Worm (Caenorhabditis elegans): Measurements from ENCODE around the gene lgg-1.

lgg-1 gene

DNA sequence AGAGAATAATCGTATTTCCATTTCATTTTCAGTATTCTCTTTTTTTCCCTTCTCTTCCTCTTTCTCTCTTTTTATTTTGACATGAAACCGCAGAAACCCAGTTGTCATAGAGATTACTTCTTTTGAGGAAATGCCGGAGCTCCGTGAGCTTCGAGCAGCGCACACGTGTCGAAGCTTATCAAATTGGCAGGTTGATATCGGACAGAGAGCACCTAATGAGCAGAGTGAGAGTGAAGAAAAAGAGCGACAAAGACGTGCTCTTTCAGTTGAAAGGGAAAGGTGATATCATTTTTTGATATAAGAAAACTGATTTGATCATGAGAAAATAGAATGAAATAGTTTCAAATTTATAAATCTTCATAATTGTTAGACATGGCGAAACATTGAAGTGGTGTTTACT lies 12.2 kb downstream of the lgg-1 start, which contains the start of gene C32D5.14:
TSS of gene C32D5.14 (plus strand) at position 131 of the 400 bp plus-strand sequence.
- TF ChIP-seq unc-62 (GFP tag; optimal IDR thresholded peaks at IDR 0.05): no peak

DNA sequence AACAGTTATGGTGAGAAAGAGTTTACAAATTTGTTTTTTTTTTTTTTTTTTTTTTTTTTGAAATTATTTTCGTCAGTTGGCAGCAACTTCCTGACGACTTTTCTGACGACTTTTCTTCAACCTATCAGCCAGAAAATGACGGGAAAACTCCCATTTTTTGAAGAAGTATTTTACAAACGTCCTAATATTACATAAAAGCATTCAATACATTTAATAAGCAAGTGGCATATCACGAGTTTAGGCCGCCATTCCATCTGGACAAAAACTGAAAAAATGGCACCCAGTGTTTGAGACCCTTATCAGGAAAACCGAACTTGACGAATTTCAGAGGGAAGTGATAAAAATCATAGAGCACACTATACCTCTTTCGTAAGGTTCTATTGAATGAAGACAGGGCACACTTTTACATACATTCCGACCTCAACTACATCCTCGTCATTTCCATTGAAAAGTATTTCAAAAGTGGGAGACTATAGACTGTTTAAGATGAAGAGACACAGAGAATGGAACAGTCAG lies 12.7 kb downstream of the lgg-1 start:
- no peak for TF ChIP-seq unc-62 (GFP tag; optimal IDR thresholded peaks at IDR 0.05)

DNA sequence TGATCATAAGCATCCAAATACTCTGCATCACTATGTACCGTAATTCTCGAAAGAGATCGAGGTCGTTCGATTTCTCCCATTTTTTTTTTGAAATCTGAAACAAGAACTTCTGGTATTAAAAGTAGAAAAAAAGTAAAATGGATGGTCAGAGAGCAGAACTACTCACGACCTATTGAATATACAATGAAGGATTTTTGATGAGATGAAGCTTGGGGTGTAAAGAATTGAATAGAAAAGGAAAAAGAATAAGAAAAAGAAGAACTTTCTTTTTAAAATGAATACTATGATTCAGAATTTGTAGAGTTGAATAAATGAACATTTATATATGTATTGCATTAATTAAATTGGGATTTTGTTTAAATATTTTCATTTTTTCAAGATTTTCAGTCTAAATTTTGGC lies 13.6 kb downstream of the lgg-1 start, which contains the start of gene ttc-39B:
TSS of gene ttc-39B (minus strand) at position 101 of the 400 bp plus-strand sequence.
- no peak for TF ChIP-seq unc-62 (GFP tag; optimal IDR thresholded peaks at IDR 0.05)

DNA sequence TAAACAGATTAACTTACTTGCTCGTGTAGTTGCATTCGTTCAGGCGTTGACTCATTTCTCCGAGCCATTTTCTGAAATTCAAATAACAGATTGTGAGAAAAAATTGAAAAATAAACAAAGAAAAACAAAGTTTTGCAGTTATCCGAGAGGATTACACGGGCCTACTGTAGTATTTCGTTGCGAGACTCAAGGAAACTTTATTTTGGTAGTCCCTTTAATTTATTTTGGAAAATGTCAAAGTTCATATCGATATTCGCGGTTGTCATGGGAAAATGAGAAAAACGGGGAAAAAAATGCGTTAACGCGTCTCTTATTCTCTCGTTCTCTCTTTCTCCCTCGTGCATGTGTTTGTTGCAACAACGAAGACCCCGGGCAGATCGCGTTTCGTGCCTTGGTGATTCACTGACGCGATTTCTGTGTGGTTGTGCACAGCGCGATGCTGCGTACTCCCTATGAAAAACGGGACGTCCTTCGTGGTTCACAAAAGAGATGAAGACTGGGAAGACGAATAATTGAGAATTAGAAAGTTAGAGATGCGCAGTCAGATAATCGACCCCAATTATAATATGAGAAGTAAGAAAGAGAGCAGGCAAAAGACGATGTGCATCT lies 16.2 kb downstream of the lgg-1 start, which contains the start of gene set-4:
TSS of gene set-4 (minus strand) at position 120 of the 609 bp plus-strand sequence.
- TF ChIP-seq unc-62 (GFP tag; optimal IDR thresholded peaks at IDR 0.05): no peak

DNA sequence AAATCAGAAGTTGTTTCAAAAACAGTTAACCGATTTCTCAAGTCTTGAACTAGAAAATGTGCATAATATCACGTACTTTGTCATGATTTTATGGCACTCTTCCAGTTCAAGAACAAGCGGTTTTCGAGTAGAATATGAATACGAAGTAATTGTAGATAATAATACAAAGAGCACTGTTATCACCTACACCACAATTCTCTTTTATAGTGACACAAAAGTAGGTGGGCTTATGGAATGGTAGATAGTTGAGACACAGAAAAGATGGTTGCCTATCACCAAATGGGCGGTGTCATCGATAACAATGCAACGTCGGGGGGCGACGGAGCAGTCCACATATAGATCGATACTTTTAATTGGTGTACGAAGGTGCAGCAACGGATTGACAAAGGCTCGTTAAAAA lies 18.8 kb downstream of the lgg-1 start:
- no peak for TF ChIP-seq unc-62 (GFP tag; optimal IDR thresholded peaks at IDR 0.05)

DNA sequence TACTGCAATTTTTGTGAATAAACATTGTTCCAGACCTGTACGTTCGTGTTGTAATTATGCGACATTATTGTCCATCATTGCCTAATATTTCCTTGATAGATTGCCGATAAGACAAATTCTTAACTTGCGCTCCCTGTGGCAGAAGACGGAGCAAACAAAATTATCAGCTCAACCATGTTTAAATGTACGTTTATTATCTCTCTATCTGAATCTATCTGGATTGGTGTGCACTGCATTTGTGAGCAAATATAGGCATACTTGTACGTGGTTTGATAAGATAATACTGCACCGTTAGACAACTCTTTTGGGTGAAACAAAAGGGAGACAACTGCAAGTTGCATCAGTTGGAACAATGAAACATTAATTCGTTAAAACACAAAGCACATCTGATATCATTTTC lies 20.2 kb downstream of the lgg-1 start:
- no peak for TF ChIP-seq unc-62 (GFP tag; optimal IDR thresholded peaks at IDR 0.05)

DNA sequence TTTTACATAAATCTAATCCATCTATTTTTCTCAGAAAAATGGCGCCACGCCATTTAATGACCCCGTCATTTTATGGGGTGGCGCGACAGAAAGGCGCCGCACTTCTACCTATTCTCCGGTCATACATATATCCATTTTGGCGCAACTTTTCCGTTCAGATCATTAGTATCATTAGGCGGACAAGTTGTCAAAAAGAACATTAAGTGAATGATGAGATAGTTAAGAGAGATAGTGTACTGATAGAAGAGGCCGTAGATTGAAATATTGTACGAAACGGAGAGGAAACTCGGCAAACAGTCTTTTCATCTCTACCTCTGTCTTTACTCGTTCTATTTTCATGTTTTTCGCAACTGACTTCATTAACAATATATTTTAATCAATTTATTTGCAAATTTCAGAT lies 23.4 kb downstream of the lgg-1 start, which contains the start of gene sma-6:
TSS of gene sma-6 (plus strand) at position 399 of the 400 bp plus-strand sequence.
- TF ChIP-seq unc-62 (GFP tag; optimal IDR thresholded peaks at IDR 0.05): no peak

DNA sequence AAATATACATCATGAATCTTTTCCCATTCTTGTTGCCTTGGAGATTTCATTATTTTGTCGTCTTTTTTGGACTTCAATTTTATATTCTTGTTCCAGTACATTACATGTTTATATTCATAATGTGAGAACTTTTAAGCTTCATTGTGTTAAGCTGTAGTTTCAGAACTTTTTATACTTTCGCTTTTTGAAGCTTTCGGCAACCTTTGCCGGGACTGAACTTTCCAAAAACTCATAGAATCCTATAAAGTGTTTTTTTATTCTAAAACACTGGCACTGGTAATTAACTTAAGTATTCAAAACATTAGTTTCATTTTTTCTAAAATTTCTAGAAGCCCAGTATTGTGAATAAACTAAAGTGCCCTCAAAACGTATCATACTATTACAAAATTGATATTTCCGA lies 24.5 kb downstream of the lgg-1 start, which contains the start of gene C32D5.4:
TSS of gene C32D5.4 (minus strand) at position 101 of the 400 bp plus-strand sequence.
- no peak for TF ChIP-seq unc-62 (GFP tag; optimal IDR thresholded peaks at IDR 0.05)

DNA sequence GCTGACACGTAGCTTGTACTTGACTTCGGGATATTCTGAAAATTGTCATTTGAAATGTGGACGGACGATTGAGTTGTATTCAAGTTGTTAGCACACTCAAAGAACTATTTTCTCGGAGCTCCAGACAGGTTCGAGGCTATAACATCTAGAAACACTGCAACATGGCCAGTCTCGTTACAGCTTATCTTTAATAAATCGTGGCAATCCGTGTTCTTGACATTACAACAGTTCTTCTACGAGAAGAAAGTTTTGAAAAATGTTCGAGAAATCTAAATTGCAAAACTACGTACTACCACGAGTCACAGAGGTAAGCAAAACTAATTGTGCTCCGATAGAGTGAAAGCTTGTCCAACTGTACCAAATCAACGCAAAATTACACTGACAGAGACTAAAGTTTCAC lies 25.4 kb downstream of the lgg-1 start:
- no peak for TF ChIP-seq unc-62 (GFP tag; optimal IDR thresholded peaks at IDR 0.05)

DNA sequence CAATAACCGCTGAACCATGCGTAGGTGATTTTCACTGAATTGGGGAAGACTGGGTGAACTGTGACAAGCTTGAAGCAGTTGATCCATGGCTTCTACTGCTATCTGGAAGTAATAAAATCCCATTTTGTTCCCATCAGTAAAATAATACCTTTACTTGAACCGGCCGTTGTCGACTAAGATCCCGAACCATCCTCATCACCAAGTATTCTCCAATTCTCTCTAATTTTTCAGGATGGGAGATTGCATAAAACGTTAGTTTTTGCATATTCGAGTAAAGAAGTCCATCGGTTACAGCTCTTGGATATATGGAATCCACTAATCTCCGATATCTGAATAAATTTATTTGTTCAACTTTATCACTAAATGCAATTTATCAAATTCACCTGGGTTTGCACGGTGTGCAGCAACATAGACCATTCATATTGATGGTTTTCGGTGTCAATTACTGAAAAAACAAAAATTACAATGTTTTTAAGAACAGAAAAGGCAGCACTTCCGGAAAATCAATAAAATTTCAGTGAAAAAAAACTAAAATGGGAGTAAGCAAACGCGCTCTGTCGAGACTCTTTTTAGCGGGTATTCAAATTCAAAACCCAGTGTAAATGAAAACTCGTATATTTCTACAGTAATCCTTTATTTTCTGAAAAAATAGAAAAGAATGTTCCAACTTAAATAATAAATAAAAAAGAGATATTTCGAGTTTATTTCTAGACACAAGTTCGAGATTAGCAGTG lies 26.7 kb downstream of the lgg-1 start, which contains the start of gene efr-3:
TSS of gene efr-3 (minus strand) at position 505 of the 734 bp plus-strand sequence.
- no peak for TF ChIP-seq unc-62 (GFP tag; optimal IDR thresholded peaks at IDR 0.05)

DNA sequence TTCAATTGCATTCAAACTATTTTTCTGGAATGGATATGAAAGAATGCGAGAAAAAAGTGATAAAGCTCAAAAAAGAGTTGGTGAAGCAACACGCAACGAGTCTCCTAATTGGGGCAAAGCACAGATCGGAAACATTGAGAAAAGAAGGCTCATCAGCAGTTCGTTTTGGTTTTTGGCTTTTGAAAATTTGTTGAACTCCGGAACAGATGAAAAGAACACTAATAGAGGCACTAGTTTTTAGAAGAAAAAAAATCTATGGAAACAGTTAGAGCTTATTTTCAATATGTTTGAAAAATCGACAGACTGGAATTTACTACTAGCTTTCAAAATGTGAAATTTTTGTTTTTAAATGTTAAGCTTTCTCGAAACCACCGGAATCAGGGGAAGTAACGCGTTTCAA lies 35.6 kb downstream of the lgg-1 start:
- no peak for TF ChIP-seq unc-62 (GFP tag; optimal IDR thresholded peaks at IDR 0.05)

DNA sequence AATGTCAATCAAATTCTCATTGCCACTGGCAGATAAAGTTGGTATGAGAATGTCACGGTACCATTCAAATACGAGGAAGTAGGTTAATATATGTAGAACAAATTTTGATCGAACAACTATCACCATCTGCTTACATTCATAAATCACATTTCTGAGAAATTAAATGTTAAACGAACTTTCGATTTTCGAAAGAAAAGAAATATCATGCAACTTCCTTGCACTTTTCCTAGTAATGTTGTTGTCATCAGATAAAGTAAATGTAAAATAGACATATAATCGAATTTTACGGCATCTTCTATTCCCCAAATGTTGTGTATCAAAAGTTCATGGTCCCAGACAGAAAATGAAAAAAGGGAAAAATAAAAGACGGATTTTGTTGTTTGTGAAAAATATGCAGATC lies 36.1 kb downstream of the lgg-1 start:
- no peak for TF ChIP-seq unc-62 (GFP tag; optimal IDR thresholded peaks at IDR 0.05)

DNA sequence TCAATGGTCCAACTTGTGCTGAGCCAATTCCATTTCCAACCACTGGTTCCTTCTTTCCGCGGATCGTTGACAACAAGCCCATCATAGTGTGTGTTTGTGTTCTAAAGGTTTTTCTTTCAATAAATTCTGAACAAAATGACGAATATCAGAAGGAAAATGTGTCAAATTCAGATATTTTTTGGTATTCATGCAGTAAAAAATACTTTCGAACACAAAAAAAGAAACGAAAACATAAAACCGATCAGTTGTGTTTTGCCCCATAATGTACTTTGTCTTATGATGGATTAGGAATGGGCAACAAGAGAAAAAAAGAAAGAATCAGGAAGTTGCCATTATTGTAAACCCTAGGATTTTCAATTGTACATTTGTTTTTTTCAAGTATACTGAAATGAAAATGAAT lies 38.3 kb downstream of the lgg-1 start, which contains the start of gene glb-10:
TSS of gene glb-10 (minus strand) at position 101 of the 400 bp plus-strand sequence.
- no peak for TF ChIP-seq unc-62 (GFP tag; optimal IDR thresholded peaks at IDR 0.05)

DNA sequence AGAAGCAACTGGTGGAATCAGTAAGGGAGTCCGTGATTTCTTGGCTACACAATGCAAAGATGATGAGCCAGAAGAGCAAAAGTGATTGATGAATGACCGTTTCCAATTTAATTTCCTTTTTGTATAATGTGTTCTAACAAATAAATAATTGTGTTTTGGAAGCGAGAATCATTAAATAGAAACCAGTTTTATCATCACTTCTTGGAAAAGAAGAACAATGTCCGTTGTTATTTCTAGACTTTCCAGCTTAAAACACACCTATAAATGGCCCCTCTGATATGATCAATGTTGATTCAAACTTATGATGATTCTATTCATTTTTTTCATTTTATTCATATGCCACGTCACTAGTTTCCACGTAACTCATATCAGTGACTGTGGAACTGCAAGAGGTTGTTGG lies 41.4 kb downstream of the lgg-1 start, which contains the start of gene C29F5.8:
TSS of gene C29F5.8 (plus strand) at position 301 of the 400 bp plus-strand sequence.
- TF ChIP-seq unc-62 (GFP tag; optimal IDR thresholded peaks at IDR 0.05): no peak

DNA sequence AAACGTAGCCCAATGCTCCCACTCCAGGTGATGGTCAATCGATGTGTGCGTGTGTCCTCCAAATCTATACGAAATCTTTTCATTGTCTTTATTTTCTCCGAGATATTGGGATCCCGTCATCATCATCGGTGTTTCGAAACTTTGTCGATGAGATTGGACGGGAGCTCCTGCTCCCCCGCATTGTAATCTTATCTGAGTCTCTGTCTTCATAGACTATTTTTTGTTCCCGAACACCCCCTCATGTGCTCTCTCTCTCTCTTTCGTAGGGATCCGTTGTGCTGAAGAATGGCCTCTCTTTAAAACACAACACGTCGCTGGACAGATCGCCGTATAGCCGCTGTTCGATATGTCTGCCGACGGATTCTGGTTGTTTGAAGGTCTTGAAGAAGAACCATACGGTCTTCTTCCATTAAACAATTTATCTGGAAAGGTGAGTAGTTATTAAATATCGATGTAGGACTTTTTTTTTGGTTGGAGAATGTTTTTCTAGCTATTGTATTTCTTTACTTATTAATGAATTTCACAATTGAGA lies 44.2 kb downstream of the lgg-1 start, which contains the start of gene C29F5.1:
TSS of gene C29F5.1 (plus strand) at position 317 of the 532 bp plus-strand sequence.
- TF ChIP-seq unc-62 (GFP tag; optimal IDR thresholded peaks at IDR 0.05): no peak

All from whole organism, dauer.